Fruit fly (Drosophila melanogaster): ENCODE measurements around the gene CG32985.

The CG32985 gene

dm6 chr2L:8982584-8983302, 20.4 kb downstream of the CG32985 start:
- no peak for TF ChIP-seq noc (tag; optimal IDR thresholded peaks at IDR 0.05)

dm6 chr2L:8984614-8985318, 22.4 kb downstream of the CG32985 start, which contains the start of gene CG13101:
Gene CG13101 (minus strand): TSS chr2L:8984872.
- TF ChIP-seq noc (tag; optimal IDR thresholded peaks at IDR 0.05): peak; percentile 86

- peak; percentile 96 for TF ChIP-seq noc (tag; optimal IDR thresholded peaks at IDR 0.05)
Observed at dm6 chr2L:8987251-8987937, 25.1 kb downstream of the CG32985 start.

dm6 chr2L:8989037-8989591, 26.8 kb downstream of the CG32985 start, which contains the start of gene rost:
Gene rost (minus strand): TSS chr2L:8989539.
- TF ChIP-seq noc (tag; optimal IDR thresholded peaks at IDR 0.05): peak; percentile 68

dm6 chr2L:8991583-8991982, 29.2 kb downstream of the CG32985 start, which contains the start of gene CG9555:
Gene CG9555 (plus strand): TSS chr2L:8991735.
- TF ChIP-seq noc (tag; optimal IDR thresholded peaks at IDR 0.05): no peak

- peak; percentile 82 for TF ChIP-seq noc (tag; optimal IDR thresholded peaks at IDR 0.05)
Observed at dm6 chr2L:8993650-8994441, 31.5 kb downstream of the CG32985 start, which contains the start of gene CG17906. Gene CG17906 (plus strand): TSS chr2L:8994391.

- peak; percentile 0 for TF ChIP-seq noc (tag; optimal IDR thresholded peaks at IDR 0.05)
Observed at dm6 chr2L:8997285-8997684, 35.0 kb downstream of the CG32985 start, which contains the start of the genes alien and CG18661. Gene alien (minus strand): TSS chr2L:8997379. Gene CG18661 (plus strand): TSS chr2L:8997605.

- no peak for TF ChIP-seq noc (tag; optimal IDR thresholded peaks at IDR 0.05)
Observed at dm6 chr2L:8998237-8998636, 35.9 kb downstream of the CG32985 start, which contains the start of gene Try29F. Gene Try29F (plus strand): TSS chr2L:8998537.

- no peak for TF ChIP-seq noc (tag; optimal IDR thresholded peaks at IDR 0.05)
Observed at dm6 chr2L:9010267-9010666, 47.9 kb downstream of the CG32985 start, which contains the start of gene CG9568. Gene CG9568 (plus strand): TSS chr2L:9010583.

dm6 chr2L:9011543-9012238, 49.4 kb downstream of the CG32985 start, which contains the start of gene CG13102:
Gene CG13102 (plus strand): TSS chr2L:9012188.
- TF ChIP-seq noc (tag; optimal IDR thresholded peaks at IDR 0.05): peak; percentile 59

dm6 chr2L:9013968-9014367, 51.6 kb downstream of the CG32985 start, which contains the start of gene Rcd-1r:
Gene Rcd-1r (minus strand): TSS chr2L:9014068.
- no peak for TF ChIP-seq noc (tag; optimal IDR thresholded peaks at IDR 0.05)
